Fruit fly (Drosophila melanogaster): ENCODE data around the gene fu.

DNA sequence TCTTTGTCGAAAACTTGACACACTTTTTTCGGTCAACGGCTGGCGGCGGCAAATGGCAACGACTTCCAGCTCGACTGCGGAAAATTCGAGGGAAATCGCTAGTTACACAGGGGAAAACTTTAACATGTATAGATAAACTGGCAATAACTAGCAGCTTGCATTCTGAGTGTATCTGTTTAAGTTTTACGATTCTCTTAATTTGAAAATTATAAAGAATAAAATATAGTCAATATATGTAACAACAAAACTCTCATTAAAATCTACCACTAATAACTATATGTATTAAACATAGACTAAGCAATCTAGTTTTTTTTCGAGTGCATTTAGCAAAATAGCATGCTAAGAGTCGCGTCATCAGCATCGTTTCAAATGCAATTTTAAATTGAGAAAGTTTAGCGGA, 5.8 kb downstream of the fu start:
- TF ChIP-seq bab1 (GFP tag; optimal IDR thresholded peaks at IDR 0.05) = no peak
- no peak for TF ChIP-seq pad (GFP tag; optimal IDR thresholded peaks at IDR 0.05)
- TF ChIP-seq Mnt (GFP tag; optimal IDR thresholded peaks at IDR 0.05) = no peak
- TF ChIP-seq cnc (optimal IDR thresholded peaks at IDR 0.05) = no peak
- no peak for TF ChIP-seq CG11617 (GFP tag; optimal IDR thresholded peaks at IDR 0.05)
- TF ChIP-seq cic (GFP tag; optimal IDR thresholded peaks at IDR 0.05) = no peak
- TF ChIP-seq Crg-1 (GFP tag; optimal IDR thresholded peaks at IDR 0.05) = no peak

All from whole organism, adult.